Worm (Caenorhabditis elegans) whole organism, L4 larva: Measurements from ENCODE around the gene nlp-50.

Experiments used
- D1046.2 ChIP-seq: fragments of 200-800 bp; sonication (Bioruptor generic); IDR thresholded peaks from 2 replicates; pipeline ENCODE4 v1.3.6; 2022; ENCODE audit warnings: missing genetic modification characterization, missing compliant biosample characterization
- ZK546.5 ChIP-seq, 2 experiments: sonication (generic microtip); optimal IDR thresholded peaks; 2 replicates each; lab custom pipeline; 2017; ENCODE audit warnings: missing biosample characterization in 2 of 2, missing genetic modification characterization in 2 of 2
- aly-2 ChIP-seq: sonication (generic microtip); optimal IDR thresholded peaks from 2 replicates; lab custom pipeline; 2018; ENCODE audit warnings: missing biosample characterization, missing genetic modification characterization
- ceh-28 ChIP-seq: fragments of 150-350 bp; optimal IDR thresholded peaks from 2 replicates; lab custom pipeline; 2014; ENCODE audit warnings: missing biosample characterization, missing genetic modification reagents, missing genetic modification characterization
- ceh-82 ChIP-seq: sonication (generic microtip); optimal IDR thresholded peaks from 2 replicates; lab custom pipeline; 2017; ENCODE audit warnings: missing biosample characterization, missing genetic modification characterization
- dpl-1 ChIP-seq: fragments of 150-350 bp; optimal IDR thresholded peaks from 2 replicates; lab custom pipeline; 2014; ENCODE audit warnings: missing biosample characterization, missing genetic modification reagents, missing genetic modification characterization
- mxl-3 ChIP-seq: fragments of 200-800 bp; sonication (Bioruptor generic); optimal IDR thresholded peaks from 2 replicates; lab custom pipeline; 2018; ENCODE audit warnings: mild to moderate bottlenecking, missing genetic modification characterization, missing compliant biosample characterization
- nhr-42 ChIP-seq: fragments of 200-800 bp; sonication (Bioruptor generic); IDR thresholded peaks from 2 replicates; pipeline ENCODE4 v1.3.6; 2022; ENCODE audit warnings: missing genetic modification characterization, missing compliant biosample characterization
- nhr-76 ChIP-seq: fragments of 150-350 bp; optimal IDR thresholded peaks from 2 replicates; lab custom pipeline; 2014; ENCODE audit warnings: missing biosample characterization, missing genetic modification characterization
- skn-1 ChIP-seq: fragments of 150-350 bp; optimal IDR thresholded peaks from 2 replicates; lab custom pipeline; 2014; ENCODE audit warnings: missing biosample characterization, missing genetic modification characterization

- no peak for TF ChIP-seq nhr-42 (GFP tag; lab: Robert Waterston, UW)
- no peak for TF ChIP-seq ceh-28 (tag; lab: Kevin White, UChicago)
- no peak for TF ChIP-seq ceh-82 (tag; lab: Kevin White, UChicago)
- TF ChIP-seq ZK546.5 (tag; optimal IDR thresholded peaks at IDR 0.05; lab: Kevin White, UChicago) = no peak
- no peak for TF ChIP-seq mxl-3 (GFP tag; lab: Kevin White, UChicago)
- no peak for TF ChIP-seq skn-1 (tag; lab: Kevin White, UChicago)
- TF ChIP-seq dpl-1 (GFP tag; lab: Kevin White, UChicago) = no peak
- TF ChIP-seq aly-2 (tag; lab: Kevin White, UChicago) = no peak
- no peak for TF ChIP-seq nhr-76 (tag; lab: Kevin White, UChicago)
- no peak for TF ChIP-seq D1046.2 (GFP tag; lab: Robert Waterston, UW)
Measured at ce11 chrII:6801262-6801661, 36.4 kb downstream of the nlp-50 start.
